Fruit fly (Drosophila melanogaster) whole organism, pupa: Measurements from ENCODE around the gene CG46308.

ENCODE experiments used
- CG12605 ChIP-seq: fragments of 200-800 bp; sonication (Bioruptor generic); IDR thresholded peaks from 2 replicates; pipeline ENCODE4 v1.3.6; 2022; ENCODE audit warnings: missing biosample characterization, missing genetic modification characterization
- CG14655 ChIP-seq: fragments of 200-800 bp; sonication (Bioruptor generic); optimal IDR thresholded peaks from 3 replicates; lab custom pipeline; 2017; ENCODE audit warnings: mild to moderate bottlenecking, missing biosample characterization, missing genetic modification reagents, missing genetic modification characterization
- CG17806 ChIP-seq: fragments of 200-800 bp; sonication (Bioruptor generic); optimal IDR thresholded peaks from 2 replicates; lab custom pipeline; 2018; ENCODE audit warnings: missing biosample characterization, mild to moderate bottlenecking, missing genetic modification characterization, moderate library complexity
- CG32121 ChIP-seq: fragments of 200-800 bp; sonication (Bioruptor generic); IDR thresholded peaks from 2 replicates; pipeline ENCODE4 v1.3.6; 2022; ENCODE audit warnings: missing biosample characterization, missing genetic modification characterization
- CG34367 ChIP-seq: fragments of 200-800 bp; sonication (Bioruptor generic); optimal IDR thresholded peaks from 2 replicates; lab custom pipeline; 2018; ENCODE audit warnings: missing biosample characterization, mild to moderate bottlenecking, missing genetic modification characterization
- CG4496 ChIP-seq: fragments of 200-800 bp; sonication (Bioruptor generic); IDR thresholded peaks from 3 replicates; pipeline ENCODE4 v1.3.6; 2022; ENCODE audit warnings: missing biosample characterization, missing genetic modification characterization
- CG9948 ChIP-seq: fragments of 200-800 bp; sonication (Bioruptor generic); optimal IDR thresholded peaks from 2 replicates; lab custom pipeline; 2018; ENCODE audit warnings: missing biosample characterization, mild to moderate bottlenecking, missing genetic modification characterization, moderate library complexity
- EcR ChIP-seq: fragments of 200-800 bp; sonication (Bioruptor generic); optimal IDR thresholded peaks from 3 replicates; lab custom pipeline; 2019; ENCODE audit warnings: missing biosample characterization, missing genetic modification characterization, mild to moderate bottlenecking, moderate library complexity, missing genetic modification reagents
- Ets98B ChIP-seq: fragments of 200-800 bp; sonication (Bioruptor generic); IDR thresholded peaks from 2 replicates; pipeline ENCODE4 v1.3.6; 2022; ENCODE audit warnings: missing biosample characterization, missing genetic modification characterization
- Snoo ChIP-seq: fragments of 200-800 bp; sonication (Bioruptor generic); optimal IDR thresholded peaks from 3 replicates; lab custom pipeline; 2017; ENCODE audit warnings: missing biosample characterization, mild to moderate bottlenecking, missing genetic modification characterization, inconsistent platforms
- fd96Ca ChIP-seq: fragments of 200-800 bp; sonication (Bioruptor generic); IDR thresholded peaks from 3 replicates; pipeline ENCODE4 v1.3.6; 2022; ENCODE audit warnings: missing biosample characterization, missing genetic modification characterization
- gl ChIP-seq: fragments of 200-800 bp; sonication (Bioruptor generic); optimal IDR thresholded peaks from 2 replicates; lab custom pipeline; 2018; ENCODE audit warnings: missing biosample characterization, mild to moderate bottlenecking, missing genetic modification characterization

dm6 chr2L:13542476-13542875 is 80.9 kb downstream of the CG46308 start, which contains the start of gene CG9263:
- TF ChIP-seq fd96Ca (GFP tag; lab: Robert Waterston, UW) (no peak), Snoo (tag; lab: Kevin White, UChicago) (no peak), CG4496 (GFP tag; lab: Robert Waterston, UW) (no peak), CG12605 (GFP tag; lab: Robert Waterston, UW) (no peak), Ets98B (GFP tag; lab: Robert Waterston, UW) (no peak), CG9948 (no peak), CG32121 (no peak), CG34367 (no peak), EcR (GFP tag; lab: Kevin White, UChicago) (no peak), CG17806 (tag; lab: Kevin White, UChicago) (no peak), CG14655 (GFP tag; lab: Kevin White, UChicago) (no peak), gl (no peak)
